Fruit fly (Drosophila melanogaster) S2 (cell line): ENCODE results near the gene CG15332.

Experiments
- CG8478 ChIP-seq: fragments of >200 bp; optimal IDR thresholded peaks from 2 replicates; lab custom pipeline; 2018
- CTCF ChIP-seq, 2 experiments: fragments of >200 bp; optimal IDR thresholded peaks; 2 replicates each; lab custom pipeline; 2018

DNA sequence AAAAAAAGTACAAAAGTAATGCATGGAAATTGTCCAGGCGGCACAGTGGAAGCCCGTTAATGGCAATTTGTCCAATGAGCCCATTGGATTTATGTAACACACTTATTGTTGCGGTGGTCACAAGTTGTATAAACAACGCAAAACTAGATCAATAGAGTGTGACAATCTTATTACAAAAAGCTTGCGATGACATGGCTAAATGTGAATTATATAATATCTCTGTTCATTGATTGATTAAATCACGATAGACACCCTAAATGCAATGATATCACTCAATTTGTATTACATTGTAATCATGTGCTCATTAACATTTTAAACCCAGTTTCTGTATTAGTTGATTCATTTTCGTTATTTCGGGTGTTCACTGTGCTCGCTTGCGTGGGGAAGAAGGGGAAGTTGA lies 22.2 kb upstream of the CG15332 start:
- no peak for TF ChIP-seq CG8478 (lab: Kevin White, UChicago)
- no peak for TF ChIP-seq CTCF (optimal IDR thresholded peaks at IDR 0.05; lab: Kevin White, UChicago)
